Fruit fly (Drosophila melanogaster): Measurements from ENCODE around the gene mRpL9.

Gene mRpL9

dm6 chr3R:15292241-15293004 is 38.1 kb upstream of the mRpL9 start (continued):
- TF ChIP-seq esg (GFP tag; conservative IDR thresholded peaks at IDR 0.05) (no peak), tll (GFP tag; optimal IDR thresholded peaks at IDR 0.05) (no peak), Chrac-16 (GFP tag; optimal IDR thresholded peaks at IDR 0.05) (no peak), H15 (GFP tag; IDR thresholded peaks at IDR 0.05) (no peak), row (GFP tag; IDR thresholded peaks at IDR 0.05) (no peak), CG11504 (tag; optimal IDR thresholded peaks at IDR 0.05) (peak; percentile 32), sqz (GFP tag; optimal IDR thresholded peaks at IDR 0.05) (no peak), ssp (GFP tag; IDR thresholded peaks at IDR 0.05) (no peak), CG17568 (GFP tag; optimal IDR thresholded peaks at IDR 0.05) (no peak), CG11560 (tag; IDR thresholded peaks at IDR 0.05) (no peak), BEAF-32 (GFP tag; optimal IDR thresholded peaks at IDR 0.05) (no peak), gsb (GFP tag; IDR thresholded peaks at IDR 0.05) (no peak), CG9817 (tag; optimal IDR thresholded peaks at IDR 0.05) (peak; percentile 46), CG8765 (GFP tag; IDR thresholded peaks at IDR 0.05) (no peak), NK7.1 (GFP tag; optimal IDR thresholded peaks at IDR 0.05) (no peak), Gug (GFP tag; IDR thresholded peaks at IDR 0.05) (peak; percentile 54; the same call in 1 of the 4 replicates), wor (GFP tag; IDR thresholded peaks at IDR 0.05) (no peak), abd-A (tag; optimal IDR thresholded peaks at IDR 0.05) (peak; percentile 30), CG2889 (GFP tag; IDR thresholded peaks at IDR 0.05) (no peak), ro (GFP tag; IDR thresholded peaks at IDR 0.05) (no peak), CoRest (tag; optimal IDR thresholded peaks at IDR 0.05) (peak; percentile 35), sens (GFP tag) (peak; percentile 74), Antp (GFP tag; optimal IDR thresholded peaks at IDR 0.05) (peak; percentile 11), h (optimal IDR thresholded peaks at IDR 0.05) (no peak), chn (GFP tag; optimal IDR thresholded peaks at IDR 0.05) (no peak), CrebB (tag; optimal IDR thresholded peaks at IDR 0.05) (no peak), CG17612 (GFP tag; IDR thresholded peaks at IDR 0.05) (no peak), phol (tag; optimal IDR thresholded peaks at IDR 0.05) (no peak), CG10209 (GFP tag; optimal IDR thresholded peaks at IDR 0.05) (peak; percentile 8), gce (GFP tag; IDR thresholded peaks at IDR 0.05) (no peak), CG2875 (GFP tag; optimal IDR thresholded peaks at IDR 0.05) (no peak), CG5953 (GFP tag; IDR thresholded peaks at IDR 0.05) (no peak), CG32767 (GFP tag; IDR thresholded peaks at IDR 0.05) (no peak), CG12104 (GFP tag; optimal IDR thresholded peaks at IDR 0.05) (no peak), Taf1 (GFP tag; IDR thresholded peaks at IDR 0.05) (no peak), lab (GFP tag; optimal IDR thresholded peaks at IDR 0.05) (peak; percentile 45), CG4282 (GFP tag; optimal IDR thresholded peaks at IDR 0.05) (no peak), CG2712 (tag; optimal IDR thresholded peaks at IDR 0.05) (peak; percentile 6), fd64A (GFP tag; optimal IDR thresholded peaks at IDR 0.05) (no peak), pb (GFP tag; optimal IDR thresholded peaks at IDR 0.05) (no peak), eyg (GFP tag; optimal IDR thresholded peaks at IDR 0.05) (no peak), CG43689 (GFP tag; IDR thresholded peaks at IDR 0.05) (no peak), lola (GFP tag; optimal IDR thresholded peaks at IDR 0.05) (no peak), Six4 (GFP tag; optimal IDR thresholded peaks at IDR 0.05) (no peak), Hr78 (GFP tag; optimal IDR thresholded peaks at IDR 0.05) (no peak), CG13424 (tag; optimal IDR thresholded peaks at IDR 0.05) (peak; percentile 35), fu2 (GFP tag; optimal IDR thresholded peaks at IDR 0.05) (no peak), Stat92E (GFP tag; optimal IDR thresholded peaks at IDR 0.05) (no peak), dmrt99B (tag; optimal IDR thresholded peaks at IDR 0.05) (peak; percentile 30), CG15514 (GFP tag; optimal IDR thresholded peaks at IDR 0.05) (peak; percentile 41)
